Fruit fly (Drosophila melanogaster): ENCODE measurements around the gene Arts.
"Not testable (repeated sequence)": the region's sequence is repeated elsewhere in the genome, so short reads cannot be mapped to it uniquely, and the experiment has no call there.

dm6 chr3L:16573234-16573633 lies 29.4 kb upstream of the Arts start, which contains the start of gene Mipp1:
- TF ChIP-seq Sin3A, h, ttk, psq, insv, Myc (optimal IDR thresholded peaks at IDR 0.05): not testable (repeated sequence)

Data from Kc167 (cell line).